Worm (Caenorhabditis elegans): ENCODE measurements around the gene T07F10.3.

DNA sequence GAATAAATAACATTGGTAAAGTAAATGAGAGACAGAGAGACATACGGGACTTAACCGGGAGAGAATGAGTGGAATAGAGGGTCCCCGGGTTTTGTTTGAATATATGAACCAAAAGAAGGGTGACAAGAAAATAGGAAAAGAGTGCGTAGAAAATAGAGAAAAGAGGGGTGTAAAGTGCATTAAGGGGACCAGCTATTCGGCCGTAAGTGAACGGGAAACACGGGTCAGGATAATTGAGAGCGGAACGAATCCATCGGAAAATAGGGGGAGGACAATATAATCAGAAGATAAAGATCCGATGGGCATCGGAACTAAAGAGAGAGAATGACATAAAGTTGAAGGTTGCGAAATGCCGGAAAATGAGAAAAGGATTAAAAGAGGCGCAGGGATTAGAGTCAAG, 27.5 kb upstream of the T07F10.3 start:
- TF ChIP-seq ztf-29 (GFP tag; IDR thresholded peaks at IDR 0.05) (no peak), med-1 (GFP tag; optimal IDR thresholded peaks at IDR 0.05; ENCODE audit: insufficient read depth) (no peak), flt-1 (GFP tag; IDR thresholded peaks at IDR 0.05) (no peak), ztf-23 (GFP tag; IDR thresholded peaks at IDR 0.05) (no peak), klf-2 (GFP tag; conservative IDR thresholded peaks at IDR 0.05) (no peak)
